Fruit fly (Drosophila melanogaster): ENCODE results near the gene CG11841.

Gene CG11841

dm6 chr3R:29088938-29089661, 38.2 kb downstream of the CG11841 start (continued):
- TF ChIP-seq ken (GFP tag; IDR thresholded peaks at IDR 0.05) (peak; percentile 46; the same call in 1 of the 3 replicates), chn (GFP tag; optimal IDR thresholded peaks at IDR 0.05) (peak; percentile 74), cato (GFP tag; optimal IDR thresholded peaks at IDR 0.05; ENCODE audit: borderline replicate concordance) (peak; percentile 35), ap (GFP tag; IDR thresholded peaks at IDR 0.05) (peak; percentile 60), CG10543 (GFP tag; optimal IDR thresholded peaks at IDR 0.05) (no peak), CG13894 (tag; optimal IDR thresholded peaks at IDR 0.05) (no peak), pita (GFP tag; optimal IDR thresholded peaks at IDR 0.05) (no peak), NK7.1 (GFP tag; optimal IDR thresholded peaks at IDR 0.05) (peak; percentile 46), H2.0 (GFP tag; IDR thresholded peaks at IDR 0.05) (peak; percentile 51), slp2 (GFP tag; optimal IDR thresholded peaks at IDR 0.05) (peak; percentile 37), Scr (GFP tag; IDR thresholded peaks at IDR 0.05; ENCODE audit: partially characterized antibody) (no peak), CG11093 (GFP tag; IDR thresholded peaks at IDR 0.05) (peak; percentile 73; the same call in 2 of the 3 replicates), inv (GFP tag; IDR thresholded peaks at IDR 0.05; ENCODE audit: partially characterized antibody) (no peak), CG12071 (GFP tag; optimal IDR thresholded peaks at IDR 0.05) (peak; percentile 49), tgo (GFP tag; IDR thresholded peaks at IDR 0.05) (peak; percentile 70), psq (GFP tag; optimal IDR thresholded peaks at IDR 0.05) (no peak), CG30431 (GFP tag; optimal IDR thresholded peaks at IDR 0.05) (peak; percentile 57), CG7745 (tag; optimal IDR thresholded peaks at IDR 0.05) (no peak), oc (tag; optimal IDR thresholded peaks at IDR 0.05) (peak; percentile 28), GATAe (GFP tag; conservative IDR thresholded peaks at IDR 0.05) (no peak), Asciz (GFP tag; optimal IDR thresholded peaks at IDR 0.05) (peak; percentile 79), CG17385 (GFP tag; optimal IDR thresholded peaks at IDR 0.05) (peak; percentile 55), jumu (GFP tag; optimal IDR thresholded peaks at IDR 0.05) (peak; percentile 31), Nf-YC (tag; optimal IDR thresholded peaks at IDR 0.05) (peak; percentile 20), cg (GFP tag; optimal IDR thresholded peaks at IDR 0.05) (peak; percentile 93), Taf1 (GFP tag; IDR thresholded peaks at IDR 0.05) (no peak), CG1233 (GFP tag; optimal IDR thresholded peaks at IDR 0.05) (peak; percentile 57), Antp (GFP tag; optimal IDR thresholded peaks at IDR 0.05) (peak; percentile 40), CG17186 (GFP tag; optimal IDR thresholded peaks at IDR 0.05) (peak; percentile 27), CG8290 (GFP tag; optimal IDR thresholded peaks at IDR 0.05) (no peak), CG8290 (tag; optimal IDR thresholded peaks at IDR 0.05) (peak in 1 of 2 experiments; percentile 33), sna (GFP tag; IDR thresholded peaks at IDR 0.05; ENCODE audit: partially characterized antibody) (no peak), CG10209 (GFP tag; optimal IDR thresholded peaks at IDR 0.05) (peak; percentile 68), CG6689 (GFP tag; IDR thresholded peaks at IDR 0.05) (peak; percentile 73), insv (GFP tag; optimal IDR thresholded peaks at IDR 0.05) (no peak), CG4854 (GFP tag; optimal IDR thresholded peaks at IDR 0.05) (peak; percentile 25), Sry-β (GFP tag; optimal IDR thresholded peaks at IDR 0.05) (no peak), ham (GFP tag; IDR thresholded peaks at IDR 0.05) (no peak), CG4404 (GFP tag; IDR thresholded peaks at IDR 0.05) (no peak), CG15601 (tag; optimal IDR thresholded peaks at IDR 0.05) (peak; percentile 45), Oli (tag; optimal IDR thresholded peaks at IDR 0.05) (peak; percentile 79), CG10979 (tag; optimal IDR thresholded peaks at IDR 0.05) (peak; percentile 80), CG15073 (GFP tag; optimal IDR thresholded peaks at IDR 0.05) (no peak), lov (optimal IDR thresholded peaks at IDR 0.05) (no peak), lov (GFP tag; IDR thresholded peaks at IDR 0.05) (no peak), Dek (tag; optimal IDR thresholded peaks at IDR 0.05) (peak; percentile 44), CG31224 (GFP tag; IDR thresholded peaks at IDR 0.05) (peak; percentile 59), CG1529 (GFP tag; optimal IDR thresholded peaks at IDR 0.05) (peak; percentile 65), stc (GFP tag; IDR thresholded peaks at IDR 0.05) (peak; percentile 57), h (optimal IDR thresholded peaks at IDR 0.05) (no peak)
